Worm (Caenorhabditis elegans) whole organism, L4 larva: ENCODE measurements around the gene C17H12.8.

Source experiments
- F44E2.7 ChIP-seq: fragments of 200-800 bp; sonication (Bioruptor generic); IDR thresholded peaks from 2 replicates; pipeline ENCODE4 v2.1.2; 2022; ENCODE audit warnings: missing genetic modification characterization, missing compliant biosample characterization
- F49E8.2 ChIP-seq: sonication (generic microtip); optimal IDR thresholded peaks from 2 replicates; lab custom pipeline; 2016; ENCODE audit warnings: missing compliant biosample characterization, mild to moderate bottlenecking, missing genetic modification characterization, borderline replicate concordance
- T20F7.1 ChIP-seq: fragments of 200-800 bp; sonication (Bioruptor generic); optimal IDR thresholded peaks from 2 replicates; lab custom pipeline; 2018; ENCODE audit warnings: mild to moderate bottlenecking, missing genetic modification characterization, missing compliant biosample characterization
- T26A8.4 ChIP-seq: fragments of 200-800 bp; sonication (Bioruptor generic); IDR thresholded peaks from 2 replicates; pipeline ENCODE4 v1.3.6; 2022; ENCODE audit warnings: missing genetic modification characterization, missing compliant biosample characterization
- Y48G9A.11 ChIP-seq: fragments of 200-800 bp; sonication (Bioruptor generic); IDR thresholded peaks from 2 replicates; pipeline ENCODE4 v1.3.6; 2022; ENCODE audit warnings: missing genetic modification reagents, missing genetic modification characterization, missing compliant biosample characterization
- aha-1 ChIP-seq: fragments of 150-350 bp; peaks from one replicate; lab custom pipeline; 2014; ENCODE audit warnings: missing biosample characterization, missing genetic modification characterization
- attf-4 ChIP-seq: sonication (generic microtip); optimal IDR thresholded peaks from 3 replicates; lab custom pipeline; 2017; ENCODE audit warnings: missing biosample characterization, missing genetic modification characterization
- ceh-44 ChIP-seq: fragments of 200-800 bp; sonication (Bioruptor generic); IDR thresholded peaks from 2 replicates; pipeline ENCODE4 v1.3.6; 2022; ENCODE audit warnings: missing genetic modification reagents, missing genetic modification characterization, missing compliant biosample characterization
- ceh-62 ChIP-seq: sonication (generic microtip); optimal IDR thresholded peaks from 2 replicates; lab custom pipeline; 2017; ENCODE audit warnings: missing biosample characterization, missing genetic modification characterization
- ceh-82 ChIP-seq: sonication (generic microtip); optimal IDR thresholded peaks from 2 replicates; lab custom pipeline; 2017; ENCODE audit warnings: missing biosample characterization, missing genetic modification characterization
- daf-16 ChIP-seq, 3 experiments: sonication (generic microtip); optimal IDR thresholded peaks; 2 replicates each; lab custom pipeline; 2016 to 2017; ENCODE audit warnings: missing genetic modification characterization in 3 of 3, missing genetic modification reagents in 3 of 3, mild to moderate bottlenecking in 2 of 3, missing compliant biosample characterization in 2 of 3, missing biosample characterization in 1 of 3, moderate library complexity in 1 of 3
- daf-8 ChIP-seq: fragments of 200-800 bp; sonication (Bioruptor generic); IDR thresholded peaks from 2 replicates; pipeline ENCODE4 v1.3.6; 2022; ENCODE audit warnings: missing genetic modification characterization, missing compliant biosample characterization
- dmd-6 ChIP-seq: fragments of 200-800 bp; sonication (Bioruptor generic); IDR thresholded peaks from 2 replicates; pipeline ENCODE4 v1.3.6; 2022; ENCODE audit warnings: missing genetic modification reagents, missing genetic modification characterization, missing compliant biosample characterization
- dve-1 ChIP-seq: sonication (generic microtip); optimal IDR thresholded peaks from 2 replicates; lab custom pipeline; 2017; ENCODE audit warnings: antibody characterized with exemption, mild to moderate bottlenecking, missing genetic modification characterization, missing compliant biosample characterization; ENCODE audit not compliant: insufficient read depth
- hif-1 ChIP-seq, 2 experiments: sonication (generic microtip); optimal IDR thresholded peaks; 2 replicates each; lab custom pipeline; 2016 to 2017; ENCODE audit warnings: missing compliant biosample characterization in 2 of 2, missing genetic modification characterization in 2 of 2, missing genetic modification reagents in 2 of 2, missing genotype in 2 of 2, mild to moderate bottlenecking in 1 of 2
- lim-7 ChIP-seq: fragments of 200-800 bp; sonication (Bioruptor generic); IDR thresholded peaks from 2 replicates; pipeline ENCODE4 v1.3.6; 2022; ENCODE audit warnings: missing genetic modification characterization, missing compliant biosample characterization
- lin-13 ChIP-seq: fragments of 150-350 bp; optimal IDR thresholded peaks from 2 replicates; lab custom pipeline; 2014; ENCODE audit warnings: missing biosample characterization, missing genetic modification reagents, missing genetic modification characterization
- lir-3 ChIP-seq: sonication (generic microtip); optimal IDR thresholded peaks from 2 replicates; lab custom pipeline; 2016; ENCODE audit warnings: mild to moderate bottlenecking, missing genetic modification characterization, missing compliant biosample characterization
- lsy-2 ChIP-seq, 2 experiments: fragments of 150-350 bp in 1 of 2; sonication (generic microtip) in 1 of 2; optimal IDR thresholded peaks; 2 replicates each; lab custom pipeline; 2014 to 2017; ENCODE audit warnings: missing biosample characterization in 2 of 2, missing genetic modification characterization in 2 of 2
- madf-9 ChIP-seq: fragments of 200-800 bp; sonication (Bioruptor generic); conservative IDR thresholded peaks from 2 replicates; pipeline ENCODE4 v1.3.6; 2022; ENCODE audit warnings: missing genetic modification reagents, missing genetic modification characterization, missing compliant biosample characterization
- mep-1 ChIP-seq: fragments of 150-350 bp; sonication (generic microtip); optimal IDR thresholded peaks from 3 replicates; lab custom pipeline; 2014; ENCODE audit warnings: missing biosample characterization, missing genetic modification characterization
- mxl-2 ChIP-seq: fragments of 200-800 bp; sonication (Bioruptor generic); conservative IDR thresholded peaks from 2 replicates; pipeline ENCODE4 v1.3.6; 2022; ENCODE audit warnings: missing genetic modification reagents, missing genetic modification characterization, missing compliant biosample characterization
- nhr-10 ChIP-seq: fragments of 150-350 bp; optimal IDR thresholded peaks from 2 replicates; lab custom pipeline; 2014; ENCODE audit warnings: missing biosample characterization, missing genetic modification characterization
- nhr-11 ChIP-seq: fragments of 150-350 bp; optimal IDR thresholded peaks from 2 replicates; lab custom pipeline; 2014; ENCODE audit warnings: missing biosample characterization, missing genetic modification characterization
- nhr-237 ChIP-seq: sonication (generic microtip); optimal IDR thresholded peaks from 2 replicates; lab custom pipeline; 2017; ENCODE audit warnings: missing biosample characterization, missing genetic modification characterization
- nhr-28 ChIP-seq: fragments of 150-350 bp; optimal IDR thresholded peaks from 2 replicates; lab custom pipeline; 2014; ENCODE audit warnings: missing biosample characterization, missing genetic modification characterization
- nhr-42 ChIP-seq: fragments of 200-800 bp; sonication (Bioruptor generic); IDR thresholded peaks from 2 replicates; pipeline ENCODE4 v1.3.6; 2022; ENCODE audit warnings: missing genetic modification characterization, missing compliant biosample characterization
- nhr-6 ChIP-seq: fragments of 150-350 bp; optimal IDR thresholded peaks from 2 replicates; lab custom pipeline; 2014; ENCODE audit warnings: missing biosample characterization, missing genetic modification characterization
- php-3 ChIP-seq: fragments of 200-800 bp; sonication (Bioruptor generic); IDR thresholded peaks from 2 replicates; pipeline ENCODE4 v1.3.6; 2022; ENCODE audit warnings: missing genetic modification reagents, missing genetic modification characterization, missing compliant biosample characterization
- pqm-1 ChIP-seq: sonication (generic microtip); optimal IDR thresholded peaks from 2 replicates; lab custom pipeline; 2017; ENCODE audit warnings: missing biosample characterization, missing genetic modification characterization
- saeg-2 ChIP-seq: fragments of 200-800 bp; sonication (Bioruptor generic); IDR thresholded peaks from 2 replicates; pipeline ENCODE4 v1.3.6; 2022; ENCODE audit warnings: missing genetic modification reagents, missing genetic modification characterization, missing compliant biosample characterization
- set-16 ChIP-seq: fragments of 200-800 bp; sonication (Bioruptor generic); IDR thresholded peaks from 2 replicates; pipeline ENCODE4 v1.3.6; 2022; ENCODE audit warnings: missing genetic modification reagents, missing genetic modification characterization, missing compliant biosample characterization
- spr-3 ChIP-seq: fragments of 200-800 bp; sonication (Bioruptor generic); optimal IDR thresholded peaks from 2 replicates; lab custom pipeline; 2018; ENCODE audit warnings: mild to moderate bottlenecking, missing genetic modification characterization, missing compliant biosample characterization
- unc-130 ChIP-seq: sonication (generic microtip); optimal IDR thresholded peaks from 2 replicates; lab custom pipeline; 2016; ENCODE audit warnings: missing genetic modification reagents, missing genetic modification characterization, missing compliant biosample characterization
- unc-62 ChIP-seq, 3 experiments: fragments of 150-350 bp in 1 of 3; sonication (generic microtip); optimal IDR thresholded peaks in 2 of 3; peaks in 1 of 3; 1 replicate in 1 of 3; 2 replicates in 2 of 3; lab custom pipeline; 2014 to 2017; ENCODE audit warnings: missing biosample characterization in 3 of 3, missing genetic modification characterization in 3 of 3, missing genetic modification reagents in 3 of 3, missing genotype in 1 of 3
- zag-1 ChIP-seq: fragments of 150-350 bp; optimal IDR thresholded peaks from 2 replicates; lab custom pipeline; 2014; ENCODE audit warnings: missing biosample characterization, missing genetic modification characterization
- zfp-2 ChIP-seq: sonication (generic microtip); optimal IDR thresholded peaks from 2 replicates; lab custom pipeline; 2016; ENCODE audit warnings: mild to moderate bottlenecking, missing genetic modification characterization, missing compliant biosample characterization

The C17H12.8 gene

ce11 chrIV:6817554-6817953 is 949 bp upstream of the C17H12.8 start, which contains the start of gene C17H12.5:
TSS of gene C17H12.5 (minus strand) at chrIV:6817654.
- TF ChIP-seq T20F7.1 (GFP tag; lab: Kevin White, UChicago), result no peak
- TF ChIP-seq lin-13, result no peak
- no peak for TF ChIP-seq mep-1 (tag; lab: Kevin White, UChicago)
- no peak for TF ChIP-seq madf-9
- TF ChIP-seq F49E8.2 (tag; lab: Kevin White, UChicago), result no peak
- TF ChIP-seq ceh-62, result no peak
- no peak for TF ChIP-seq lim-7
- no peak for TF ChIP-seq attf-4 (tag; lab: Kevin White, UChicago)
- no peak for TF ChIP-seq nhr-6 (tag; lab: Kevin White, UChicago)
- no peak for TF ChIP-seq lir-3 (tag; lab: Kevin White, UChicago)
- no peak for TF ChIP-seq F44E2.7 (GFP tag; lab: Robert Waterston, UW)
- TF ChIP-seq T26A8.4, result no peak
- TF ChIP-seq php-3, result no peak
- TF ChIP-seq nhr-237 (tag; lab: Kevin White, UChicago), result no peak
- no peak for TF ChIP-seq ceh-44 (GFP tag; lab: Robert Waterston, UW)
- TF ChIP-seq spr-3 (GFP tag; lab: Kevin White, UChicago), result no peak
- TF ChIP-seq, all 104 proteins: peak for 0

- TF ChIP-seq set-16 (GFP tag; lab: Robert Waterston, UW) (no peak), unc-62 (GFP tag; optimal IDR thresholded peaks at IDR 0.05 in 1 of 2; lab: Kevin White, UChicago) (peak in 1 of 2 experiments; percentile 98), unc-62 (tag; optimal IDR thresholded peaks at IDR 0.05; lab: Kevin White, UChicago) (no peak)
Measured at ce11 chrIV:6821709-6822108, 3.2 kb downstream of the C17H12.8 start.

- TF ChIP-seq zag-1 (tag; lab: Kevin White, UChicago) (no peak), set-16 (GFP tag; lab: Robert Waterston, UW) (no peak), nhr-42 (no peak), lsy-2 (tag; optimal IDR thresholded peaks at IDR 0.05; lab: Kevin White, UChicago) (no peak), nhr-11 (tag; lab: Kevin White, UChicago) (no peak), ceh-82 (no peak), lin-13 (no peak), Y48G9A.11 (no peak), unc-130 (GFP tag; lab: Kevin White, UChicago) (no peak), lim-7 (no peak), hif-1 (tag; optimal IDR thresholded peaks at IDR 0.05; lab: Kevin White, UChicago) (no peak), saeg-2 (no peak), nhr-10 (no peak)
- TF ChIP-seq, all 104 proteins: peak for 0
Measured at ce11 chrIV:6822406-6822805, 3.9 kb downstream of the C17H12.8 start, which contains the start of gene C17H12.6. TSS of gene C17H12.6 (minus strand) at chrIV:6822506.

ce11 chrIV:6824622-6825021 is 6.1 kb downstream of the C17H12.8 start, which contains the start of gene H20E11.3:
TSS of gene H20E11.3 (plus strand) at chrIV:6824816.
- TF ChIP-seq F44E2.7 (GFP tag; lab: Robert Waterston, UW) (no peak), zfp-2 (no peak), daf-16 (GFP tag; optimal IDR thresholded peaks at IDR 0.05; lab: Kevin White, UChicago) (no peak), daf-16 (tag; optimal IDR thresholded peaks at IDR 0.05; lab: Kevin White, UChicago) (peak; percentile 37), daf-8 (GFP tag; lab: Robert Waterston, UW) (no peak), dmd-6 (GFP tag; lab: Robert Waterston, UW) (peak; percentile 59; the same call in 1 of the 2 replicates), nhr-28 (tag; lab: Kevin White, UChicago) (no peak), aha-1 (tag; lab: Kevin White, UChicago) (peak; percentile 38), pqm-1 (tag; lab: Kevin White, UChicago) (peak; percentile 19), dve-1 (peak; percentile 4), mxl-2 (no peak), zag-1 (tag; lab: Kevin White, UChicago) (no peak), unc-130 (GFP tag; lab: Kevin White, UChicago) (no peak)
